Worm (Caenorhabditis elegans): ENCODE data around the gene bmy-1.

ce11 chrII:5338301-5338700 lies 20.2 kb upstream of the bmy-1 start:
- TF ChIP-seq ceh-82 (tag; optimal IDR thresholded peaks at IDR 0.05) (no peak), pqm-1 (tag; optimal IDR thresholded peaks at IDR 0.05) (no peak), Y75B8A.6 (GFP tag; IDR thresholded peaks at IDR 0.05) (no peak), set-16 (GFP tag; IDR thresholded peaks at IDR 0.05) (no peak), T20F7.1 (GFP tag; optimal IDR thresholded peaks at IDR 0.05) (no peak), ceh-62 (tag; optimal IDR thresholded peaks at IDR 0.05) (no peak), mdl-1 (tag; optimal IDR thresholded peaks at IDR 0.05) (peak in 1 of 2 experiments; percentile 51), lin-15B (tag; optimal IDR thresholded peaks at IDR 0.05) (no peak), mes-2 (tag; optimal IDR thresholded peaks at IDR 0.05; ENCODE audit: poor library complexity, severe bottlenecking) (peak; percentile 38), nhr-48 (tag; optimal IDR thresholded peaks at IDR 0.05) (no peak), ceh-28 (tag; optimal IDR thresholded peaks at IDR 0.05) (no peak), nhr-77 (tag; optimal IDR thresholded peaks at IDR 0.05) (peak; percentile 42), ctbp-1 (GFP tag; IDR thresholded peaks at IDR 0.05) (no peak)

All from whole organism, L4 larva.